Worm (Caenorhabditis elegans) whole organism, young adult: Measurements from ENCODE around the gene C02F5.10.

Source experiments
- F22D6.2 ChIP-seq: sonication (generic microtip); optimal IDR thresholded peaks from 2 replicates; lab custom pipeline; 2016; ENCODE audit warnings: mild to moderate bottlenecking, missing genetic modification characterization, missing compliant biosample characterization
- F39B2.1 ChIP-seq: fragments of 200-800 bp; sonication (Bioruptor generic); IDR thresholded peaks from 2 replicates; pipeline ENCODE4 v1.3.6; 2022; ENCODE audit warnings: missing genetic modification reagents, missing genetic modification characterization, missing compliant biosample characterization
- T07F8.4 ChIP-seq: sonication (generic microtip); optimal IDR thresholded peaks from 2 replicates; lab custom pipeline; 2016; ENCODE audit warnings: mild to moderate bottlenecking, missing genetic modification characterization, moderate library complexity, missing compliant biosample characterization
- ama-1 ChIP-seq, 3 experiments: fragments of 150-350 bp in 1 of 3; sonication (generic microtip) in 2 of 3; optimal IDR thresholded peaks; 2 replicates each; lab custom pipeline; 2014 to 2018; ENCODE audit warnings: missing biosample characterization in 2 of 3, missing genetic modification characterization in 2 of 3, missing genetic modification reagents in 2 of 3
- egrh-3 ChIP-seq: fragments of 200-800 bp; sonication (Bioruptor generic); IDR thresholded peaks from 2 replicates; pipeline ENCODE4 v1.3.6; 2022; ENCODE audit warnings: missing genetic modification reagents, missing genetic modification characterization, missing compliant biosample characterization
- nhr-80 ChIP-seq: sonication (generic microtip); optimal IDR thresholded peaks from 2 replicates; lab custom pipeline; 2016; ENCODE audit warnings: missing genetic modification characterization, missing compliant biosample characterization

DNA sequence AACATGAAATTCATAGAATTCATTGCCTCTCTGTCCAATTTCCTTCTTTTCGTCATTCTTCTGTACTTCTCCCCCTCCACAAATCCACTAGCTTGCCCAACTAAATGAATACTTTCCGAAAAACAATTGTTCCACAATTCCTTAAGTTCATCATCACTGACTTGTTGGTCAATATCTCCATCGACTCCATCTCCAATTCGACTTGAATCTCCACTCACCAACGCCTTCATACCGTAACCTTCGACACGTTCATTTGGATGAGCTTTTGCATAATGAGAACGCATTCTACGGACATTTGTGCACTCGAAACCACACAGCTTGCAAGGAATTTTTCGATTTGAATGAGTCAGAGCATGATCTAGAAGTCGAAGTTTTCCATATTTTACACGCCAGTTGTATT lies 8.3 kb downstream of the C02F5.10 start:
- TF ChIP-seq T07F8.4 (tag; lab: Kevin White, UChicago) (no peak), ama-1 (optimal IDR thresholded peaks at IDR 0.05; lab: Kevin White, UChicago) (no peak), ama-1 (GFP tag; optimal IDR thresholded peaks at IDR 0.05; lab: Kevin White, UChicago) (no peak), F39B2.1 (GFP tag; lab: Robert Waterston, UW) (no peak), egrh-3 (GFP tag; lab: Robert Waterston, UW) (no peak), F22D6.2 (tag; lab: Kevin White, UChicago) (no peak), nhr-80 (no peak)
